Fruit fly (Drosophila melanogaster) whole organism, embryonic: Measurements from ENCODE around the gene swa.

Experiments used
- Bteb2 ChIP-seq: fragments of 200-800 bp; sonication (Bioruptor generic); optimal IDR thresholded peaks from 2 replicates; lab custom pipeline; 2016; ENCODE audit warnings: missing biosample characterization, missing genetic modification characterization
- CG10565 ChIP-seq: fragments of 200-800 bp; sonication (Bioruptor generic); optimal IDR thresholded peaks from 3 replicates; lab custom pipeline; 2016; ENCODE audit warnings: missing biosample characterization, mild to moderate bottlenecking, missing genetic modification characterization
- CG15073 ChIP-seq: fragments of 200-800 bp; sonication (Bioruptor generic); optimal IDR thresholded peaks from 2 replicates; lab custom pipeline; 2016; ENCODE audit warnings: missing biosample characterization, missing genetic modification characterization
- CG15479 ChIP-seq: fragments of 200-800 bp; sonication (Bioruptor generic); optimal IDR thresholded peaks from 3 replicates; lab custom pipeline; 2019; ENCODE audit warnings: missing biosample characterization, mild to moderate bottlenecking, missing genetic modification characterization, moderate library complexity
- CG15601 ChIP-seq: fragments of 200-800 bp; sonication (Bioruptor generic); optimal IDR thresholded peaks from 3 replicates; lab custom pipeline; 2019; ENCODE audit warnings: missing biosample characterization, mild to moderate bottlenecking, missing genetic modification characterization, moderate library complexity
- CG17912 ChIP-seq: fragments of 200-800 bp; sonication (Bioruptor generic); optimal IDR thresholded peaks from 2 replicates; lab custom pipeline; 2018; ENCODE audit warnings: missing biosample characterization, mild to moderate bottlenecking, missing genetic modification characterization
- CG2120 ChIP-seq: fragments of 200-800 bp; sonication (Bioruptor generic); optimal IDR thresholded peaks from 3 replicates; lab custom pipeline; 2016; ENCODE audit warnings: missing biosample characterization, missing genetic modification characterization
- CG2199 ChIP-seq: fragments of 200-800 bp; sonication (Bioruptor generic); IDR thresholded peaks from 3 replicates; pipeline ENCODE4 v1.3.6; 2022; ENCODE audit warnings: missing biosample characterization, missing genetic modification characterization
- CG30403 ChIP-seq: fragments of 200-800 bp; sonication (Bioruptor generic); optimal IDR thresholded peaks from 3 replicates; lab custom pipeline; 2016; ENCODE audit warnings: missing biosample characterization, missing genetic modification characterization
- CG3065 ChIP-seq: fragments of 200-800 bp; sonication (Bioruptor generic); optimal IDR thresholded peaks from 2 replicates; lab custom pipeline; 2016; ENCODE audit warnings: missing biosample characterization, missing genetic modification characterization
- CG31388 ChIP-seq: fragments of 200-800 bp; sonication (Bioruptor generic); optimal IDR thresholded peaks from 2 replicates; lab custom pipeline; 2016; ENCODE audit warnings: missing biosample characterization, missing genetic modification characterization
- CG31441 ChIP-seq: fragments of 200-800 bp; sonication (Bioruptor generic); IDR thresholded peaks from 2 replicates; pipeline ENCODE4 v1.3.6; 2022; ENCODE audit warnings: missing biosample characterization, missing genetic modification characterization
- CG32767 ChIP-seq: fragments of 200-800 bp; sonication (Bioruptor generic); IDR thresholded peaks from 2 replicates; pipeline ENCODE4 v1.3.6; 2022; ENCODE audit warnings: missing biosample characterization, missing genetic modification characterization
- CG32772 ChIP-seq: fragments of 200-800 bp; sonication (Bioruptor generic); IDR thresholded peaks from 2 replicates; pipeline ENCODE4 v1.3.6; 2022; ENCODE audit warnings: missing biosample characterization, missing genetic modification characterization
- CG34422 ChIP-seq: fragments of 200-800 bp; sonication (Bioruptor generic); IDR thresholded peaks from 3 replicates; pipeline ENCODE4 v1.3.6; 2022; ENCODE audit warnings: missing biosample characterization, missing genetic modification characterization
- CG3726 ChIP-seq: fragments of 200-800 bp; sonication (Bioruptor generic); IDR thresholded peaks from 3 replicates; pipeline ENCODE4, ENCODE4 v1.3.6; 2022; ENCODE audit warnings: missing biosample characterization, missing genetic modification characterization
- CG5180 ChIP-seq: fragments of 200-800 bp; sonication (Bioruptor generic); optimal IDR thresholded peaks from 3 replicates; lab custom pipeline; 2017; ENCODE audit warnings: missing biosample characterization, missing genetic modification characterization, mild to moderate bottlenecking, moderate library complexity, missing genetic modification reagents
- CG6683 ChIP-seq: fragments of 200-800 bp; sonication (Bioruptor generic); optimal IDR thresholded peaks from 2 replicates; lab custom pipeline; 2017; ENCODE audit warnings: missing biosample characterization, mild to moderate bottlenecking, missing genetic modification characterization, missing genetic modification reagents
- CG6689 ChIP-seq: fragments of 200-800 bp; sonication (Bioruptor generic); IDR thresholded peaks from 2 replicates; pipeline ENCODE4 v1.3.6; 2022; ENCODE audit warnings: missing biosample characterization, missing genetic modification characterization
- CG6765 ChIP-seq: fragments of 200-800 bp; sonication (Bioruptor generic); optimal IDR thresholded peaks from 3 replicates; lab custom pipeline; 2017; ENCODE audit warnings: missing biosample characterization, mild to moderate bottlenecking, missing genetic modification characterization
- CG6813 ChIP-seq: fragments of 200-800 bp; sonication (Bioruptor generic); optimal IDR thresholded peaks from 2 replicates; lab custom pipeline; 2017; ENCODE audit warnings: missing biosample characterization, missing genetic modification characterization, mild to moderate bottlenecking, moderate library complexity, missing genetic modification reagents
- CG7928 ChIP-seq: fragments of 200-800 bp; sonication (Bioruptor generic); optimal IDR thresholded peaks from 2 replicates; lab custom pipeline; 2017; ENCODE audit warnings: missing biosample characterization, mild to moderate bottlenecking, missing genetic modification characterization
- CG9797 ChIP-seq: fragments of 200-800 bp; sonication (Bioruptor generic); optimal IDR thresholded peaks from 3 replicates; lab custom pipeline; 2018; ENCODE audit warnings: missing biosample characterization, mild to moderate bottlenecking, missing genetic modification characterization
- CG9932 ChIP-seq: fragments of 200-800 bp; sonication (Bioruptor generic); IDR thresholded peaks from 2 replicates; pipeline ENCODE4 v1.3.6; 2022; ENCODE audit warnings: missing biosample characterization, missing genetic modification characterization
- Camta ChIP-seq: fragments of 200-800 bp; sonication (Bioruptor generic); optimal IDR thresholded peaks from 2 replicates; lab custom pipeline; 2016; ENCODE audit warnings: missing biosample characterization, missing genetic modification characterization
- Dad ChIP-seq: fragments of 200-800 bp; sonication (Bioruptor generic); optimal IDR thresholded peaks from 3 replicates; lab custom pipeline; 2016; ENCODE audit warnings: missing biosample characterization, missing genetic modification characterization
- Dip3 ChIP-seq: fragments of 200-800 bp; sonication (Bioruptor generic); optimal IDR thresholded peaks from 3 replicates; lab custom pipeline; 2016; ENCODE audit warnings: missing biosample characterization, missing genetic modification characterization
- E2f2 ChIP-seq: fragments of 200-800 bp; sonication (Bioruptor generic); IDR thresholded peaks from 2 replicates; pipeline ENCODE4 v1.3.6; 2022; ENCODE audit warnings: missing biosample characterization, missing genetic modification characterization
- Ets97D ChIP-seq: fragments of 200-800 bp; sonication (Bioruptor generic); optimal IDR thresholded peaks from 3 replicates; lab custom pipeline; 2016; ENCODE audit warnings: missing biosample characterization, missing genetic modification characterization
- Fer3 ChIP-seq: fragments of 200-800 bp; sonication (Bioruptor generic); optimal IDR thresholded peaks from 2 replicates; lab custom pipeline; 2018; ENCODE audit warnings: missing biosample characterization, mild to moderate bottlenecking, missing genetic modification characterization, moderate library complexity
- HLHmδ ChIP-seq: fragments of 200-800 bp; sonication (Bioruptor generic); optimal IDR thresholded peaks from 2 replicates; lab custom pipeline; 2018; ENCODE audit warnings: missing biosample characterization, mild to moderate bottlenecking, missing genetic modification characterization, moderate library complexity
- Six4 ChIP-seq: fragments of 200-800 bp; sonication (Bioruptor generic); optimal IDR thresholded peaks from 2 replicates; lab custom pipeline; 2016; ENCODE audit warnings: missing biosample characterization, missing genetic modification characterization
- Sox100B ChIP-seq: fragments of 200-800 bp; sonication (Bioruptor generic); optimal IDR thresholded peaks from 3 replicates; lab custom pipeline; 2018; ENCODE audit warnings: missing biosample characterization, mild to moderate bottlenecking, missing genetic modification characterization
- az2 ChIP-seq: fragments of 200-800 bp; sonication (Bioruptor generic); optimal IDR thresholded peaks from 3 replicates; lab custom pipeline; 2016; ENCODE audit warnings: missing biosample characterization, missing genetic modification characterization
- bab2 ChIP-seq: fragments of 200-800 bp; sonication (Bioruptor generic); optimal IDR thresholded peaks from 2 replicates; lab custom pipeline; 2016; ENCODE audit warnings: missing biosample characterization, missing genetic modification characterization
- btn ChIP-seq: fragments of 200-800 bp; sonication (Bioruptor generic); optimal IDR thresholded peaks from 2 replicates; lab custom pipeline; 2016; ENCODE audit warnings: missing biosample characterization, missing genetic modification characterization
- caup ChIP-seq: fragments of 200-800 bp; sonication (Bioruptor generic); optimal IDR thresholded peaks from 3 replicates; lab custom pipeline; 2017; ENCODE audit warnings: missing biosample characterization, mild to moderate bottlenecking, missing genetic modification characterization, moderate library complexity; ENCODE audit not compliant: severe bottlenecking
- chinmo ChIP-seq: fragments of 200-800 bp; sonication (Bioruptor generic); IDR thresholded peaks from 4 replicates; pipeline ENCODE4 v1.3.6; 2022; ENCODE audit warnings: missing biosample characterization, missing genetic modification characterization; ENCODE audit not compliant: partially characterized antibody
- ewg ChIP-seq: fragments of 200-800 bp; sonication (Bioruptor generic); optimal IDR thresholded peaks from 3 replicates; lab custom pipeline; 2017; ENCODE audit warnings: mild to moderate bottlenecking, missing biosample characterization, missing genetic modification reagents, missing genetic modification characterization
- gro ChIP-seq: fragments of 200-800 bp; sonication (Bioruptor generic); optimal IDR thresholded peaks from 2 replicates; lab custom pipeline; 2016; ENCODE audit warnings: missing biosample characterization, missing genetic modification characterization
- gt ChIP-seq: fragments of 200-800 bp; sonication (Bioruptor generic); IDR thresholded peaks from 2 replicates; pipeline ENCODE4 v1.3.6; 2022; ENCODE audit warnings: missing biosample characterization, missing genetic modification characterization
- jing ChIP-seq: fragments of 200-800 bp; sonication (Bioruptor generic); optimal IDR thresholded peaks from 2 replicates; lab custom pipeline; 2018; ENCODE audit warnings: missing biosample characterization, mild to moderate bottlenecking, missing genetic modification characterization
- lab ChIP-seq: fragments of 200-800 bp; sonication (Bioruptor generic); optimal IDR thresholded peaks from 3 replicates; lab custom pipeline; 2017; ENCODE audit warnings: missing biosample characterization, missing genetic modification characterization, mild to moderate bottlenecking, moderate library complexity, missing genetic modification reagents
- lmd ChIP-seq: fragments of 200-800 bp; sonication (Bioruptor generic); IDR thresholded peaks from 2 replicates; pipeline ENCODE4 v1.3.6; 2022; ENCODE audit warnings: missing biosample characterization, missing genetic modification characterization
- pb ChIP-seq: fragments of 200-800 bp; sonication (Bioruptor generic); optimal IDR thresholded peaks from 3 replicates; lab custom pipeline; 2016; ENCODE audit warnings: missing biosample characterization, missing genetic modification characterization
- rib ChIP-seq: fragments of 200-800 bp; sonication (Bioruptor generic); IDR thresholded peaks from 2 replicates; pipeline ENCODE4 v1.3.6; 2022; ENCODE audit warnings: missing biosample characterization, missing genetic modification characterization
- run ChIP-seq: fragments of 200-800 bp; sonication (Bioruptor generic); optimal IDR thresholded peaks from 3 replicates; lab custom pipeline; 2018; ENCODE audit warnings: missing biosample characterization, mild to moderate bottlenecking, missing genetic modification characterization
- seq ChIP-seq: fragments of 200-800 bp; sonication (Bioruptor generic); IDR thresholded peaks from 2 replicates; pipeline ENCODE4 v1.3.6; 2022; ENCODE audit warnings: missing biosample characterization, missing genetic modification characterization
- tap ChIP-seq: fragments of 200-800 bp; optimal IDR thresholded peaks from 3 replicates; lab custom pipeline; 2019; ENCODE audit warnings: missing biosample characterization, mild to moderate bottlenecking, missing genetic modification characterization, moderate library complexity
- tx ChIP-seq: fragments of 200-800 bp; sonication (Bioruptor generic); optimal IDR thresholded peaks from 2 replicates; lab custom pipeline; 2016; ENCODE audit warnings: missing biosample characterization, missing genetic modification characterization
- wek ChIP-seq: fragments of 200-800 bp; sonication (Bioruptor generic); optimal IDR thresholded peaks from 3 replicates; lab custom pipeline; 2018; ENCODE audit warnings: missing biosample characterization, mild to moderate bottlenecking, missing genetic modification characterization, moderate library complexity

Gene swa

DNA sequence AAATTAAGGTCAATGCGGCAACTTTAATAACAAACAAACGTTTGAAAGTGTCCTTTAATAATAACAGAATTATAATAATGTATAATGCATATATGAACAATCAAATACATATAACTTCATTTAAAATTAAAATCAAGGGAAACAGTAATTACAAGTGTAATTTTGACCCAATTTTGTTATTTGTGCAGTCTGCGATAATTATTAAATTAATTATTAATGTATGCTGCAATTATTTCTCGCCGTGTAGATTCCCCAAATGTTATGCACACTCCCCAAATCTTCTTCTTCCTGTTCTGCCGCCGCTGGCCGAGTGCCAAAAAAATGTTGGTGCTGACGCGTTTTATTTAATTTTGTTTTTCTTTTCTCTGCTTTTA, 11.9 kb downstream of the swa start (continued):
- TF ChIP-seq run (tag; lab: Kevin White, UChicago) (peak; percentile 72), gt (no peak; the same call in 1 of the 2 replicates), CG9797 (GFP tag; lab: Kevin White, UChicago) (no peak), CG15479 (GFP tag; lab: Kevin White, UChicago) (no peak), CG6813 (GFP tag; lab: Kevin White, UChicago) (peak; percentile 86), CG31388 (GFP tag; lab: Kevin White, UChicago) (peak; percentile 53), bab2 (no peak), seq (peak; percentile 43; the same call in 1 of the 2 replicates), caup (GFP tag; lab: Kevin White, UChicago) (peak; percentile 86), CG2120 (GFP tag; lab: Kevin White, UChicago) (peak; percentile 79), CG6765 (GFP tag; lab: Kevin White, UChicago) (peak; percentile 86), Ets97D (no peak), pb (no peak), chinmo (no peak), CG6683 (peak; percentile 76), ewg (peak; percentile 78), tx (GFP tag; lab: Kevin White, UChicago) (no peak), CG7928 (GFP tag; lab: Kevin White, UChicago) (peak; percentile 49), Sox100B (GFP tag; lab: Kevin White, UChicago) (peak; percentile 93), CG3726 (peak; percentile 77), lab (GFP tag; lab: Kevin White, UChicago) (peak; percentile 91), CG32772 (GFP tag; lab: Robert Waterston, UW) (peak; percentile 73), CG9932 (peak; percentile 79), jing (GFP tag; lab: Kevin White, UChicago) (peak; percentile 35), HLHmδ (GFP tag; lab: Kevin White, UChicago) (no peak), gro (GFP tag; lab: Kevin White, UChicago) (no peak), rib (peak; percentile 64; the same call in 1 of the 2 replicates), Fer3 (tag; lab: Kevin White, UChicago) (peak; percentile 88), CG10565 (GFP tag; lab: Kevin White, UChicago) (no peak), CG6689 (GFP tag; lab: Robert Waterston, UW) (peak; percentile 88), az2 (GFP tag; lab: Kevin White, UChicago) (peak; percentile 86), CG5180 (GFP tag; lab: Kevin White, UChicago) (peak; percentile 79), btn (GFP tag; lab: Kevin White, UChicago) (no peak), Six4 (GFP tag; lab: Kevin White, UChicago) (peak; percentile 82), CG17912 (GFP tag; lab: Kevin White, UChicago) (peak; percentile 29), Dad (GFP tag; lab: Kevin White, UChicago) (peak; percentile 2), CG30403 (GFP tag; lab: Kevin White, UChicago) (peak; percentile 89), wek (GFP tag; lab: Kevin White, UChicago) (no peak), CG2199 (GFP tag; lab: Robert Waterston, UW) (no peak), Dip3 (peak; percentile 13), lmd (GFP tag; lab: Robert Waterston, UW) (peak; percentile 83), CG15073 (GFP tag; lab: Kevin White, UChicago) (no peak), Bteb2 (GFP tag; lab: Kevin White, UChicago) (no peak), CG3065 (GFP tag; lab: Kevin White, UChicago) (peak; percentile 31), Camta (GFP tag; lab: Kevin White, UChicago) (no peak), tap (tag; lab: Kevin White, UChicago) (peak; percentile 86), CG15601 (peak; percentile 91), E2f2 (GFP tag; lab: Robert Waterston, UW) (peak; percentile 61; the same call in 1 of the 2 replicates), CG32767 (GFP tag; lab: Robert Waterston, UW) (peak; percentile 80), CG34422 (peak; percentile 85), CG31441 (GFP tag; lab: Robert Waterston, UW) (peak; percentile 97)
